Worm (Caenorhabditis elegans): ENCODE data around the gene Y60A9.3.

Y60A9.3 gene

DNA sequence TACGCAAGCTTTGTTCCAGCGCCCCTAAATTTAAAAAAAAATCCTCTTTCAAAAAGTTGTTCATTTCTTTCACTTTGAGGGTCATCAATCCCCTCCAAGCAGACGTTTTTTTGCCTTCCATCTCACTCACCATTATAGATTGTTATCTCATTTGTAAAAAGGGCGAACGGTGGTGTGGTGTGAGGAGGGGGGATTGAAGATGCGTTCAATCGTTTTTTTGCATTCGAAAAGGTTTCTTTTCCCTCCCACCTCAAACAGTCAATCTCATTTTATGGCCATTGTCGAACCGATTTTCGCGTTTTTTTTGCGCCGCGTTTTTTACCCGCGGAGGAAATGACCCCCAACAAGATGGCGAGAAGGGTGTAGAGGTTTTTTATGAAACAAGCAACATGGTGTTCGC lies 44.2 kb upstream of the Y60A9.3 start:
- TF ChIP-seq ceh-83 (GFP tag; optimal IDR thresholded peaks at IDR 0.05) (no peak), nhr-28 (tag; optimal IDR thresholded peaks at IDR 0.05) (no peak), snpc-4 (tag; optimal IDR thresholded peaks at IDR 0.05) (no peak), ham-2 (GFP tag; optimal IDR thresholded peaks at IDR 0.05) (no peak), drap-1 (GFP tag; optimal IDR thresholded peaks at IDR 0.05) (no peak), blmp-1 (tag; optimal IDR thresholded peaks at IDR 0.05) (no peak), nhr-2 (tag; optimal IDR thresholded peaks at IDR 0.05) (no peak), elt-1 (tag; optimal IDR thresholded peaks at IDR 0.05; ENCODE audit: borderline replicate concordance, insufficient read depth) (no peak), flh-1 (GFP tag; optimal IDR thresholded peaks at IDR 0.05) (no peak), mls-2 (tag; optimal IDR thresholded peaks at IDR 0.05) (no peak), sptf-1 (tag; optimal IDR thresholded peaks at IDR 0.05) (no peak), mep-1 (tag; optimal IDR thresholded peaks at IDR 0.05) (no peak), pha-4 (tag; optimal IDR thresholded peaks at IDR 0.05) (no peak), unc-39 (tag; optimal IDR thresholded peaks at IDR 0.05) (no peak), lin-13 (tag; optimal IDR thresholded peaks at IDR 0.05) (no peak), zip-8 (tag; optimal IDR thresholded peaks at IDR 0.05) (no peak), nhr-76 (tag; optimal IDR thresholded peaks at IDR 0.05) (no peak)

ce11 chrX:14339723-14340122 lies 43.3 kb upstream of the Y60A9.3 start:
- TF ChIP-seq zip-8 (tag; optimal IDR thresholded peaks at IDR 0.05): no peak

DNA sequence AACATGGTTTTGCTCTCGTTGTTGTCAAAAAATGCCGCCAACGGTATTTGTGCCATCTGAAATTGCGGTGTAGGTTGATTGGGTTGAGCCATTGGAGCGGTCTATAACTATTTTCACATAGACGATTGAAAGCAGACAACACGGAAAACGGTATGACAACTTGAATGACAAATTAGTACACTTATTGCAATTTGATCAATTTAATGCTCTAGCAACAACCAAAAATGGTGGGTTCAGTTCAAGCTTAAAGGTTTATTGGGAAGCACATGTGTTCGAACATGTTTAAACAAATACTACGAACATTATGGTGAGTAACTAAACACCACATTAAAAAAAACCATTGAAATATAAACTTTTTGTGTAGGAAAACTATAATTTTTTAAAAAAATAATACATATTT lies 42.7 kb upstream of the Y60A9.3 start, which contains the start of gene sel-7:
Gene sel-7 (minus strand): TSS at position 101 of the 400 bp plus-strand sequence.
- TF ChIP-seq mab-5 (tag; optimal IDR thresholded peaks at IDR 0.05): no peak
- no peak for TF ChIP-seq cnd-1 (tag; optimal IDR thresholded peaks at IDR 0.05)
- no peak for TF ChIP-seq lin-13 (tag; optimal IDR thresholded peaks at IDR 0.05)
- TF ChIP-seq tbx-8 (GFP tag; optimal IDR thresholded peaks at IDR 0.05): no peak
- TF ChIP-seq elt-3 (tag; optimal IDR thresholded peaks at IDR 0.05): no peak

DNA sequence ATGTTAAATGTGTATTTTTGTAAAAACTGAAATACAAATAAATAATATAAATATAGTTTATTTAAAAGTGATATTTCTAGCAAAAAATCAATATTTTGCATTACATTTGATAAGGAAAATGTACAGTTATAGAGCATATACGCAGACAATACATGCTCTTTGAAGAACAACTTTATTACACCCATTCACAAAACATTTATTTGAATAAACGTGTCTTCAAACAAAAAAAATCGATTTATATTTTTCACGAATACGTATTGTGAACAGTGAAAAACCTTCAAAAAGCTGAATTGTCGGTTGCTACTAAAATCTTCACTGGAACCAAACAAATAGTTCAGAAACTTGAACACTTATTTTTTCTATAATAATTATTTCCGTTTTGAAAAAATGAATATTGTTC lies 35.5 kb upstream of the Y60A9.3 start, which contains the start of gene K04G11.3:
Gene K04G11.3 (minus strand): TSS at position 101 of the 400 bp plus-strand sequence.
- TF ChIP-seq flh-1 (GFP tag; optimal IDR thresholded peaks at IDR 0.05) (no peak), mab-5 (tag; optimal IDR thresholded peaks at IDR 0.05) (no peak), ceh-83 (GFP tag; optimal IDR thresholded peaks at IDR 0.05) (no peak), drap-1 (GFP tag; optimal IDR thresholded peaks at IDR 0.05) (no peak), ces-1 (GFP tag; optimal IDR thresholded peaks at IDR 0.05) (no peak), tbx-8 (GFP tag; optimal IDR thresholded peaks at IDR 0.05) (no peak), unc-39 (tag; optimal IDR thresholded peaks at IDR 0.05) (no peak), ceh-39 (tag; optimal IDR thresholded peaks at IDR 0.05) (no peak), elt-1 (tag; optimal IDR thresholded peaks at IDR 0.05; ENCODE audit: borderline replicate concordance, insufficient read depth) (no peak), cnd-1 (tag; optimal IDR thresholded peaks at IDR 0.05) (no peak), ceh-43 (GFP tag; optimal IDR thresholded peaks at IDR 0.05) (no peak), sptf-1 (tag; optimal IDR thresholded peaks at IDR 0.05) (no peak), nhr-76 (tag; optimal IDR thresholded peaks at IDR 0.05) (no peak), mls-2 (tag; optimal IDR thresholded peaks at IDR 0.05) (no peak), unc-62 (GFP tag; optimal IDR thresholded peaks at IDR 0.05) (no peak), pha-4 (tag; optimal IDR thresholded peaks at IDR 0.05) (no peak), zip-8 (tag; optimal IDR thresholded peaks at IDR 0.05) (no peak), snpc-4 (tag; optimal IDR thresholded peaks at IDR 0.05) (no peak), nhr-2 (tag; optimal IDR thresholded peaks at IDR 0.05) (no peak), nhr-28 (tag; optimal IDR thresholded peaks at IDR 0.05) (no peak)

DNA sequence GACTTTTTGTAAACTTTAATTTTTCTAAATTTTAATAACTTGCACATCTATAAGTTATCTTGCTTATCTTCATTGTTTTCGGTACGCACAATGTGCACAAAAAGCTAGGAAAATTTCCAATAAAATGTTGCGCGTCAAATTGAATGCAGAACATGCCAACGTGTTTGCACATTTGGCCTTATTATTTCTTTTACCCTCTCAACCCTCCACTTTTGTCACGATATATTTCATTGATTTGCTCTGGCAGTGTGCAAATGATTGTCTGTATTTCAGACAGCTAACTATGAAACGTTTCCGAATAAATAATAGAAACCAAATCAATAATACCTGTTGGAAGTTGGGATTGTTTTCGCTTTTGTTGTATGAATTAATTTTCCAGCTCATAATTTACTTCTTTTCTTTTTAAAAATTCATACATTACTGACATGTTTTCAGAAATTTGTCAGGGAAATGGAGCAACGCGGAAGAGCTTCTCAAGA lies 33.3 kb upstream of the Y60A9.3 start, which contains the start of gene wdr-5.2:
Gene wdr-5.2 (plus strand): TSS at position 429 of the 479 bp plus-strand sequence.
- TF ChIP-seq unc-120 (tag; optimal IDR thresholded peaks at IDR 0.05; ENCODE audit: poor library complexity, severe bottlenecking): peak; percentile 29
- no peak for TF ChIP-seq cnd-1 (tag; optimal IDR thresholded peaks at IDR 0.05)
- TF ChIP-seq hlh-1 (tag; optimal IDR thresholded peaks at IDR 0.05): no peak
- no peak for TF ChIP-seq nhr-2 (tag; optimal IDR thresholded peaks at IDR 0.05)
- TF ChIP-seq nhr-76 (tag; optimal IDR thresholded peaks at IDR 0.05): no peak
- no peak for TF ChIP-seq snpc-4 (tag; optimal IDR thresholded peaks at IDR 0.05)
- no peak for TF ChIP-seq mls-2 (tag; optimal IDR thresholded peaks at IDR 0.05)
- peak; percentile 36 for TF ChIP-seq ces-1 (GFP tag; optimal IDR thresholded peaks at IDR 0.05)
- no peak for TF ChIP-seq ceh-83 (GFP tag; optimal IDR thresholded peaks at IDR 0.05)
- TF ChIP-seq ceh-39 (tag; optimal IDR thresholded peaks at IDR 0.05): no peak
- TF ChIP-seq flh-1 (GFP tag; optimal IDR thresholded peaks at IDR 0.05): no peak
- no peak for TF ChIP-seq elt-3 (tag; optimal IDR thresholded peaks at IDR 0.05)

ce11 chrX:14355034-14355433 lies 28.0 kb upstream of the Y60A9.3 start:
- no peak for TF ChIP-seq nhr-2 (tag; optimal IDR thresholded peaks at IDR 0.05)
- no peak for TF ChIP-seq drap-1 (GFP tag; optimal IDR thresholded peaks at IDR 0.05)
- TF ChIP-seq pha-4 (tag; optimal IDR thresholded peaks at IDR 0.05): no peak
- no peak for TF ChIP-seq lin-13 (tag; optimal IDR thresholded peaks at IDR 0.05)
- TF ChIP-seq elt-1 (tag; optimal IDR thresholded peaks at IDR 0.05; ENCODE audit: borderline replicate concordance, insufficient read depth): no peak
- TF ChIP-seq mls-2 (tag; optimal IDR thresholded peaks at IDR 0.05): no peak
- TF ChIP-seq nhr-12 (tag; optimal IDR thresholded peaks at IDR 0.05): no peak
- TF ChIP-seq nhr-28 (tag; optimal IDR thresholded peaks at IDR 0.05): no peak
- no peak for TF ChIP-seq elt-3 (tag; optimal IDR thresholded peaks at IDR 0.05)
- no peak for TF ChIP-seq mab-5 (tag; optimal IDR thresholded peaks at IDR 0.05)
